Fruit fly (Drosophila melanogaster) whole organism, adult: Measurements from ENCODE around the gene CG5043.

Source experiments
- CG11617 ChIP-seq: fragments of 200-800 bp; sonication (Bioruptor generic); optimal IDR thresholded peaks from 2 replicates; lab custom pipeline; 2017; ENCODE audit warnings: mild to moderate bottlenecking, missing biosample characterization, missing genetic modification reagents, missing genetic modification characterization
- CG33017 ChIP-seq: fragments of 200-800 bp; sonication (Bioruptor generic); optimal IDR thresholded peaks from 2 replicates; lab custom pipeline; 2018; ENCODE audit warnings: missing biosample characterization, mild to moderate bottlenecking, missing genetic modification characterization, moderate library complexity
- CG7045 ChIP-seq: fragments of 200-800 bp; sonication (Bioruptor generic); optimal IDR thresholded peaks from 2 replicates; lab custom pipeline; 2017; ENCODE audit warnings: missing biosample characterization, mild to moderate bottlenecking, missing genetic modification characterization
- Hr96 ChIP-seq: fragments of 200-800 bp; sonication (Bioruptor generic); optimal IDR thresholded peaks from 2 replicates; lab custom pipeline; 2016; ENCODE audit warnings: missing biosample characterization, missing genetic modification characterization
- Mnt ChIP-seq: fragments of 200-800 bp; sonication (Bioruptor generic); optimal IDR thresholded peaks from 2 replicates; lab custom pipeline; 2016; ENCODE audit warnings: missing biosample characterization, mild to moderate bottlenecking, missing genetic modification characterization
- bab1 ChIP-seq: fragments of 200-800 bp; sonication (Bioruptor generic); optimal IDR thresholded peaks from 3 replicates; lab custom pipeline; 2019; ENCODE audit warnings: missing biosample characterization, mild to moderate bottlenecking, missing genetic modification characterization, moderate library complexity
- kay ChIP-seq: fragments of 200-800 bp; sonication (Bioruptor generic); peaks from one replicate; lab custom pipeline; 2016; ENCODE audit warnings: missing biosample characterization, missing genetic modification characterization, borderline replicate concordance
- tj ChIP-seq: fragments of 200-800 bp; sonication (Bioruptor generic); optimal IDR thresholded peaks from 3 replicates; lab custom pipeline; 2017; ENCODE audit warnings: missing biosample characterization, mild to moderate bottlenecking, missing genetic modification characterization, moderate library complexity

dm6 chr2L:17431359-17431675 is 2.3 kb upstream of the CG5043 start:
- TF ChIP-seq Mnt (GFP tag; lab: Kevin White, UChicago) (no peak), kay (peak; percentile 48), CG33017 (tag; lab: Kevin White, UChicago) (no peak), Hr96 (no peak), CG11617 (GFP tag; lab: Kevin White, UChicago) (no peak), tj (GFP tag; lab: Kevin White, UChicago) (no peak), CG7045 (no peak), bab1 (GFP tag; lab: Kevin White, UChicago) (no peak)
